Fruit fly (Drosophila melanogaster) whole organism, embryonic: ENCODE results near the gene CG5103.

ENCODE experiments used
- Asciz ChIP-seq: fragments of 200-800 bp; sonication (Bioruptor generic); optimal IDR thresholded peaks from 2 replicates; lab custom pipeline; 2017; ENCODE audit warnings: missing biosample characterization, mild to moderate bottlenecking, missing genetic modification characterization, missing genetic modification reagents
- BEAF-32 ChIP-seq: fragments of 200-800 bp; sonication (Bioruptor generic); optimal IDR thresholded peaks from 3 replicates; lab custom pipeline; 2017; ENCODE audit warnings: missing biosample characterization, missing genetic modification characterization, mild to moderate bottlenecking, moderate library complexity, missing genetic modification reagents
- CG10274 ChIP-seq: fragments of 200-800 bp; sonication (Bioruptor generic); optimal IDR thresholded peaks from 3 replicates; lab custom pipeline; 2017; ENCODE audit warnings: missing biosample characterization, mild to moderate bottlenecking, missing genetic modification characterization
- CG11085 ChIP-seq: fragments of 200-800 bp; sonication (Bioruptor generic); IDR thresholded peaks from 2 replicates; pipeline ENCODE4 v1.3.6; 2022; ENCODE audit warnings: missing biosample characterization, missing genetic modification characterization
- CG11093 ChIP-seq: fragments of 200-800 bp; sonication (Bioruptor generic); IDR thresholded peaks from 3 replicates; pipeline ENCODE4 v1.3.6; 2022; ENCODE audit warnings: missing biosample characterization, missing genetic modification characterization
- CG13123 ChIP-seq: fragments of 200-800 bp; sonication (Bioruptor generic); optimal IDR thresholded peaks from 2 replicates; lab custom pipeline; 2016; ENCODE audit warnings: missing biosample characterization, missing genetic modification characterization
- CG15479 ChIP-seq: fragments of 200-800 bp; sonication (Bioruptor generic); optimal IDR thresholded peaks from 3 replicates; lab custom pipeline; 2019; ENCODE audit warnings: missing biosample characterization, mild to moderate bottlenecking, missing genetic modification characterization, moderate library complexity
- CG16779 ChIP-seq: fragments of 200-800 bp; sonication (Bioruptor generic); IDR thresholded peaks from 2 replicates; pipeline ENCODE4 v1.3.6; 2022; ENCODE audit warnings: missing biosample characterization, missing genetic modification characterization
- CG17802 ChIP-seq: fragments of 200-800 bp; sonication (Bioruptor generic); optimal IDR thresholded peaks from 2 replicates; lab custom pipeline; 2018; ENCODE audit warnings: missing biosample characterization, mild to moderate bottlenecking, missing genetic modification characterization, moderate library complexity
- CG3163 ChIP-seq: fragments of 200-800 bp; sonication (Bioruptor generic); optimal IDR thresholded peaks from 3 replicates; lab custom pipeline; 2016; ENCODE audit warnings: missing biosample characterization, missing genetic modification characterization
- CG4328 ChIP-seq: fragments of 200-800 bp; sonication (Bioruptor generic); optimal IDR thresholded peaks from 3 replicates; lab custom pipeline; 2017; ENCODE audit warnings: missing biosample characterization, missing genetic modification reagents, missing genetic modification characterization
- CG8089 ChIP-seq: fragments of 200-800 bp; sonication (Bioruptor generic); optimal IDR thresholded peaks from 3 replicates; lab custom pipeline; 2016; ENCODE audit warnings: missing biosample characterization, missing genetic modification characterization
- D19A ChIP-seq: fragments of 200-800 bp; optimal IDR thresholded peaks from 3 replicates; lab custom pipeline; 2019; ENCODE audit warnings: missing biosample characterization, mild to moderate bottlenecking, missing genetic modification characterization, moderate library complexity
- Dfd ChIP-seq, 2 experiments: fragments of >200 bp; optimal IDR thresholded peaks; 2 replicates each; lab custom pipeline; 2017; ENCODE audit warnings: missing biosample characterization in 2 of 2, missing genetic modification characterization in 2 of 2
- Dll ChIP-seq: fragments of 200-800 bp; sonication (Bioruptor generic); IDR thresholded peaks from 4 replicates; pipeline ENCODE4 v1.3.6; 2022; ENCODE audit warnings: missing biosample characterization, missing genetic modification characterization; ENCODE audit not compliant: partially characterized antibody
- Doc3 ChIP-seq: fragments of 200-800 bp; sonication (Bioruptor generic); IDR thresholded peaks from 3 replicates; pipeline ENCODE4 v1.3.6; 2022; ENCODE audit warnings: missing biosample characterization, missing genetic modification characterization; ENCODE audit not compliant: partially characterized antibody
- GATAe ChIP-seq: fragments of 200-800 bp; sonication (Bioruptor generic); conservative IDR thresholded peaks from 2 replicates; pipeline ENCODE4 v1.3.6; 2022; ENCODE audit warnings: missing biosample characterization, missing genetic modification characterization
- HLHmδ ChIP-seq: fragments of 200-800 bp; sonication (Bioruptor generic); optimal IDR thresholded peaks from 2 replicates; lab custom pipeline; 2018; ENCODE audit warnings: missing biosample characterization, mild to moderate bottlenecking, missing genetic modification characterization, moderate library complexity
- Mes4 ChIP-seq: fragments of 200-800 bp; sonication (Bioruptor generic); optimal IDR thresholded peaks from 2 replicates; lab custom pipeline; 2016; ENCODE audit warnings: missing biosample characterization, missing genetic modification characterization
- NFAT ChIP-seq: fragments of 200-800 bp; sonication (Bioruptor generic); IDR thresholded peaks from 2 replicates; pipeline ENCODE4 v1.3.6; 2022; ENCODE audit warnings: missing biosample characterization, missing genetic modification characterization
- Nf-YA ChIP-seq: fragments of 200-800 bp; sonication (Bioruptor generic); IDR thresholded peaks from 2 replicates; pipeline ENCODE4 v1.3.6; 2022; ENCODE audit warnings: missing biosample characterization, missing genetic modification characterization
- Oli ChIP-seq: fragments of 200-800 bp; sonication (Bioruptor generic); optimal IDR thresholded peaks from 2 replicates; lab custom pipeline; 2018; ENCODE audit warnings: missing biosample characterization, mild to moderate bottlenecking, missing genetic modification characterization, moderate library complexity
- Ravus ChIP-seq: fragments of 200-800 bp; sonication (Bioruptor generic); IDR thresholded peaks from 2 replicates; pipeline ENCODE4 v1.3.6; 2022; ENCODE audit warnings: missing biosample characterization, missing genetic modification characterization
- Sry-δ ChIP-seq: fragments of 200-800 bp; sonication (Bioruptor generic); optimal IDR thresholded peaks from 2 replicates; lab custom pipeline; 2016; ENCODE audit warnings: missing biosample characterization, missing genetic modification characterization
- btn ChIP-seq: fragments of 200-800 bp; sonication (Bioruptor generic); optimal IDR thresholded peaks from 2 replicates; lab custom pipeline; 2016; ENCODE audit warnings: missing biosample characterization, missing genetic modification characterization
- cad ChIP-seq: fragments of >200 bp; optimal IDR thresholded peaks from 2 replicates; lab custom pipeline; 2017; ENCODE audit warnings: missing biosample characterization, missing genetic modification characterization
- corto ChIP-seq: fragments of 200-800 bp; sonication (Bioruptor generic); optimal IDR thresholded peaks from 2 replicates; lab custom pipeline; 2016; ENCODE audit warnings: missing biosample characterization, mild to moderate bottlenecking, missing genetic modification characterization, moderate library complexity
- dan ChIP-seq: fragments of 200-800 bp; sonication (Bioruptor generic); IDR thresholded peaks from 2 replicates; pipeline ENCODE4 v1.3.6; 2022; ENCODE audit warnings: missing biosample characterization, missing genetic modification characterization
- emc ChIP-seq: fragments of 200-800 bp; sonication (Bioruptor generic); optimal IDR thresholded peaks from 2 replicates; lab custom pipeline; 2016; ENCODE audit warnings: missing biosample characterization, missing genetic modification characterization
- ewg ChIP-seq: fragments of 200-800 bp; sonication (Bioruptor generic); optimal IDR thresholded peaks from 3 replicates; lab custom pipeline; 2017; ENCODE audit warnings: mild to moderate bottlenecking, missing biosample characterization, missing genetic modification reagents, missing genetic modification characterization
- gcm ChIP-seq: fragments of 200-800 bp; sonication (Bioruptor generic); optimal IDR thresholded peaks from 2 replicates; lab custom pipeline; 2019; ENCODE audit warnings: missing biosample characterization, mild to moderate bottlenecking, missing genetic modification characterization, moderate library complexity
- gcm2 ChIP-seq: fragments of 200-800 bp; sonication (Bioruptor generic); optimal IDR thresholded peaks from 2 replicates; lab custom pipeline; 2016; ENCODE audit warnings: missing biosample characterization, missing genetic modification characterization
- gem ChIP-seq: fragments of 200-800 bp; sonication (Bioruptor generic); optimal IDR thresholded peaks from 2 replicates; lab custom pipeline; 2019; ENCODE audit warnings: missing biosample characterization, mild to moderate bottlenecking, missing genetic modification characterization, moderate library complexity
- gsb-n ChIP-seq: fragments of 200-800 bp; sonication (Bioruptor generic); optimal IDR thresholded peaks from 3 replicates; lab custom pipeline; 2018; ENCODE audit warnings: missing biosample characterization, mild to moderate bottlenecking, missing genetic modification characterization
- insv ChIP-seq, 2 experiments: fragments of 200-800 bp; sonication (Bioruptor generic); optimal IDR thresholded peaks; 3 replicates each; lab custom pipeline; 2016 to 2018; ENCODE audit warnings: missing biosample characterization in 2 of 2, missing genetic modification characterization in 2 of 2
- inv ChIP-seq: fragments of 200-800 bp; sonication (Bioruptor generic); IDR thresholded peaks from 2 replicates; pipeline ENCODE4 v1.3.6; 2022; ENCODE audit warnings: missing biosample characterization, missing genetic modification characterization; ENCODE audit not compliant: partially characterized antibody
- lbe ChIP-seq: fragments of 200-800 bp; sonication (Bioruptor generic); optimal IDR thresholded peaks from 2 replicates; lab custom pipeline; 2016; ENCODE audit warnings: missing biosample characterization, mild to moderate bottlenecking, missing genetic modification characterization
- nau ChIP-seq: fragments of 200-800 bp; sonication (Bioruptor generic); optimal IDR thresholded peaks from 3 replicates; lab custom pipeline; 2017; ENCODE audit warnings: missing biosample characterization, mild to moderate bottlenecking, missing genetic modification characterization, missing genetic modification reagents
- nerfin-1 ChIP-seq: fragments of 200-800 bp; sonication (Bioruptor generic); optimal IDR thresholded peaks from 3 replicates; lab custom pipeline; 2019; ENCODE audit warnings: missing biosample characterization, mild to moderate bottlenecking, missing genetic modification characterization, moderate library complexity
- pros ChIP-seq: fragments of 200-800 bp; sonication (Bioruptor generic); optimal IDR thresholded peaks from 3 replicates; lab custom pipeline; 2019; ENCODE audit warnings: missing biosample characterization, mild to moderate bottlenecking, missing genetic modification characterization, moderate library complexity
- psq ChIP-seq: fragments of 200-800 bp; sonication (Bioruptor generic); optimal IDR thresholded peaks from 2 replicates; lab custom pipeline; 2017; ENCODE audit warnings: missing biosample characterization, missing genetic modification characterization
- ranshi ChIP-seq: fragments of 200-800 bp; sonication (Bioruptor generic); IDR thresholded peaks from 2 replicates; pipeline ENCODE4 v1.3.6; 2022; ENCODE audit warnings: missing biosample characterization, missing genetic modification characterization
- rib ChIP-seq: fragments of 200-800 bp; sonication (Bioruptor generic); IDR thresholded peaks from 2 replicates; pipeline ENCODE4 v1.3.6; 2022; ENCODE audit warnings: missing biosample characterization, missing genetic modification characterization
- row ChIP-seq: fragments of 200-800 bp; sonication (Bioruptor generic); IDR thresholded peaks from 3 replicates; pipeline ENCODE4 v1.3.6; 2022; ENCODE audit warnings: missing biosample characterization, missing genetic modification characterization
- sens ChIP-seq: fragments of 200-800 bp; sonication (Bioruptor generic); peaks from one replicate; lab custom pipeline; 2016; ENCODE audit warnings: missing biosample characterization, missing genetic modification characterization
- shn ChIP-seq: fragments of 200-800 bp; sonication (Bioruptor generic); optimal IDR thresholded peaks from 3 replicates; lab custom pipeline; 2016; ENCODE audit warnings: missing biosample characterization, missing genetic modification characterization
- sima ChIP-seq: fragments of 200-800 bp; sonication (Bioruptor generic); optimal IDR thresholded peaks from 2 replicates; lab custom pipeline; 2016; ENCODE audit warnings: missing biosample characterization, missing genetic modification characterization
- slbo ChIP-seq: fragments of 200-800 bp; sonication (Bioruptor generic); IDR thresholded peaks from 2 replicates; pipeline ENCODE4 v1.3.6; 2022; ENCODE audit warnings: missing biosample characterization, missing genetic modification characterization
- twi ChIP-seq: fragments of 200-800 bp; optimal IDR thresholded peaks from 2 replicates; lab custom pipeline; 2019; ENCODE audit warnings: missing biosample characterization, mild to moderate bottlenecking, missing genetic modification characterization, moderate library complexity

The CG5103 gene

DNA sequence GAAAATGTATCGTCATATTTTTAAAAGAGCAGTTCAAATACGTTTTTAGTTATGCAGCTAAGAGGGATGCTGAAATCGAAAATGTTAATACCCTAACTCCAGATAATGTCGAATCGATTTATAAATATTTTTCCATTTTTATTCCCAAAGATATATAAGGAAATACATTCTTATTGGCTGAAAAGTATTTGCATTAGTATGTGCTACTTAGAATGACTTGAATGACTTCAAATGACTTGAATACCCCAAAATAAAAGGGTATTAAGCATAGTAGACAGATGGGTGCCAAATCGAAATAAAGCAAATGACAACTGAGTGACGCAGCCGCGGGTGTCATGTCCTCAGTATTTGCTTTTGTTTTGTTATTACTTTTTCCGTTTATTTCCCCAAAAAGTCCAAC, 35.3 kb downstream of the CG5103 start (continued):
- TF ChIP-seq BEAF-32 (no peak), GATAe (GFP tag; lab: Robert Waterston, UW) (no peak), CG3163 (GFP tag; lab: Kevin White, UChicago) (no peak)

DNA sequence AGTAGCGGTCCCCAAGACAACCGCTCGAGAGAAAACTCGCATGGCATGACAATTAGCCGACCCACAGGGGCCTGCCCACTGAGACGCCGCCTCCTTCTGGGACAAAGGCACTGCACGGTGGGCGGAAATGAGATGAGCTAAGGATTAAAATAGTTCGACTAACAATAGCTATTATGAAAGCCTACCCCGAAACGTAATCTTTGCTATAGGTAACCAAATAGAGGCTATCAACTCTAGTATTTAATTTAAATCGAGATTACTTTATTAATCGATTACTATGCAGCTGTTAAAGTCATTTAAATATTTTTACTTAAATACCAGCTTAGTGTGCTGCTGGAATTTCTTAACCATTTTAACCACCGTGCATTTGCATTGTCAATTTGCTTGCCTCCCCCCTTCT, 37.1 kb downstream of the CG5103 start:
- TF ChIP-seq Doc3: no peak
- TF ChIP-seq Dll: no peak
- peak; percentile 39 for TF ChIP-seq sens

DNA sequence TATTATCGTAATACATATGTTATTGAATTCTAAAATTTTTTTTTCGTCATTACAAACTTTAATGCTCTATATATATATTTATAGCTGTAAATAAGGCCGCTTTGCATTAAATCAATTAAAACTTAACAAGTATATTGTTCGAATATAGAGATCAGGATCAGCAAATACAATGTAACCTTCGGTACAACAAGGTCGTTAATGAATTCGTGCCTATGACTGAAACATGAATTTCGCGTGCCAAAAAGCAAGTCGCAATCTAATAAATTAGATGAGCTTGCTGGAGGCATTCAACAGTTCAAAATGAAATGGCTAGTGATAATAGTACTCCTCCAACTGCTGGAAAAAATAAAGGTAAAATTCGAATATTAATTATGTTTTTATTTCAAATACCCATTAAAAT, 42.3 kb downstream of the CG5103 start, which contains the start of gene CheA75a:
Gene CheA75a, plus strand, starts transcription at position 301 of the 400 bp plus-strand sequence.
- TF ChIP-seq nerfin-1 (no peak), CG10274 (GFP tag; lab: Kevin White, UChicago) (no peak), psq (GFP tag; lab: Kevin White, UChicago) (no peak), CG15479 (no peak), CG17802 (tag; lab: Kevin White, UChicago) (no peak), corto (no peak), Mes4 (no peak), CG4328 (GFP tag; lab: Kevin White, UChicago) (no peak), cad (GFP tag; lab: Kevin White, UChicago) (no peak), Sry-δ (GFP tag; lab: Kevin White, UChicago) (no peak), shn (no peak), NFAT (GFP tag; lab: Robert Waterston, UW) (no peak), Ravus (GFP tag; lab: Robert Waterston, UW) (no peak), inv (no peak), lbe (no peak), insv (GFP tag; optimal IDR thresholded peaks at IDR 0.05; lab: Kevin White, UChicago) (no peak)

DNA sequence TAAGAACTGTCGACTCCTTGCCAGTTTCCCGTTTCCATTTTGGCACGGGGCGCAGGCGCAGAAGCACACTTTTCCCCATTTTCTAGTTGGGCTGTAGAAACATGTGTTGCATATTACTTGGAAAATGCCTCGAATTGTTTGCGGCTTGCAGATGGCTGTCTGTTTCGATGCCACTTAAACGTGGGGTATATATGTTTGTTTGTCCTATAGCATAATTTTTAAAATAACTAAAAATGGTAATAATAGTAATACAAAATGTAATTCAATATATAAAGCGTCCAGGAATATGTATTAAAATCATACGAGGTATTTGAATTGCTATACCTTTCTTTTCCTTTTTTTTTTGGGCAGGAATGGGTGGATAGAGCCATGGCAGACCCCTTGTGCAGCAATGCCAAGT, 43.4 kb downstream of the CG5103 start:
- no peak for TF ChIP-seq Doc3
- no peak for TF ChIP-seq CG11085 (GFP tag; lab: Robert Waterston, UW)
- TF ChIP-seq btn (GFP tag; lab: Kevin White, UChicago): no peak
- TF ChIP-seq CG8089: no peak
- peak; percentile 58 for TF ChIP-seq ewg
- TF ChIP-seq twi (tag; lab: Kevin White, UChicago): peak; percentile 92
- peak; percentile 70 for TF ChIP-seq gsb-n
- TF ChIP-seq CG13123 (GFP tag; lab: Kevin White, UChicago): no peak
- no peak for TF ChIP-seq CG16779 (GFP tag; lab: Robert Waterston, UW)
- TF ChIP-seq gcm (GFP tag; lab: Kevin White, UChicago): peak; percentile 56
- TF ChIP-seq HLHmδ (GFP tag; lab: Kevin White, UChicago): peak; percentile 69
- TF ChIP-seq row (GFP tag; lab: Robert Waterston, UW): peak; percentile 81
- no peak for TF ChIP-seq sima (GFP tag; lab: Kevin White, UChicago)
- peak; percentile 77 for TF ChIP-seq gem (tag; lab: Kevin White, UChicago)
- TF ChIP-seq ranshi (GFP tag; lab: Robert Waterston, UW): 0 out of 2 replicates have a peak, but pooled peaks have one; percentile 68
- TF ChIP-seq emc: no peak
- peak; percentile 57 for TF ChIP-seq Oli (tag; lab: Kevin White, UChicago)
- no peak for TF ChIP-seq Nf-YA
- no peak for TF ChIP-seq gcm2 (GFP tag; lab: Kevin White, UChicago)
- peak; percentile 57; the same call in 1 of the 3 replicates for TF ChIP-seq CG11093 (GFP tag; lab: Robert Waterston, UW)
- no peak for TF ChIP-seq slbo (GFP tag; lab: Robert Waterston, UW)
- peak; percentile 68 for TF ChIP-seq D19A (tag; lab: Kevin White, UChicago)
- TF ChIP-seq pros (GFP tag; lab: Kevin White, UChicago): no peak
- no peak for TF ChIP-seq Dfd (GFP tag; optimal IDR thresholded peaks at IDR 0.05; lab: Kevin White, UChicago)
- peak; percentile 60 for TF ChIP-seq Asciz
- no peak for TF ChIP-seq rib (GFP tag; lab: Robert Waterston, UW)
- TF ChIP-seq nau: peak; percentile 5
- no peak for TF ChIP-seq dan (GFP tag; lab: Robert Waterston, UW)
